Fruit fly (Drosophila melanogaster) whole organism, embryonic: ENCODE results near the gene sra.

Experiments
- Adf1 ChIP-seq: fragments of 200-800 bp; sonication (Bioruptor generic); IDR thresholded peaks from 2 replicates; pipeline ENCODE4 v1.3.6; 2022; ENCODE audit warnings: missing biosample characterization, missing genetic modification characterization
- Aef1 ChIP-seq: fragments of 200-800 bp; sonication (Bioruptor generic); IDR thresholded peaks from 3 replicates; pipeline ENCODE4 v1.3.6; 2022; ENCODE audit warnings: missing biosample characterization, missing genetic modification characterization
- Antp ChIP-seq: fragments of 200-800 bp; sonication (Bioruptor generic); optimal IDR thresholded peaks from 3 replicates; lab custom pipeline; 2016; ENCODE audit warnings: missing biosample characterization, missing genetic modification characterization
- Bteb2 ChIP-seq: fragments of 200-800 bp; sonication (Bioruptor generic); optimal IDR thresholded peaks from 2 replicates; lab custom pipeline; 2016; ENCODE audit warnings: missing biosample characterization, missing genetic modification characterization
- CG10321 ChIP-seq: fragments of 200-800 bp; sonication (Bioruptor generic); IDR thresholded peaks from 2 replicates; pipeline ENCODE4 v1.3.6; 2022; ENCODE audit warnings: missing biosample characterization, missing genetic modification characterization
- CG10565 ChIP-seq: fragments of 200-800 bp; sonication (Bioruptor generic); optimal IDR thresholded peaks from 3 replicates; lab custom pipeline; 2016; ENCODE audit warnings: missing biosample characterization, mild to moderate bottlenecking, missing genetic modification characterization
- CG11456 ChIP-seq: fragments of 200-800 bp; sonication (Bioruptor generic); IDR thresholded peaks from 3 replicates; pipeline ENCODE4 v1.3.6; 2022; ENCODE audit warnings: missing biosample characterization, missing genetic modification characterization
- CG12155 ChIP-seq: fragments of 200-800 bp; sonication (Bioruptor generic); optimal IDR thresholded peaks from 3 replicates; lab custom pipeline; 2016; ENCODE audit warnings: missing biosample characterization, missing genetic modification characterization
- CG13123 ChIP-seq: fragments of 200-800 bp; sonication (Bioruptor generic); optimal IDR thresholded peaks from 2 replicates; lab custom pipeline; 2016; ENCODE audit warnings: missing biosample characterization, missing genetic modification characterization
- CG1529 ChIP-seq: fragments of 200-800 bp; sonication (Bioruptor generic); optimal IDR thresholded peaks from 3 replicates; lab custom pipeline; 2018; ENCODE audit warnings: missing biosample characterization, missing genetic modification characterization
- CG16813 ChIP-seq: fragments of 200-800 bp; sonication (Bioruptor generic); IDR thresholded peaks from 3 replicates; pipeline ENCODE4 v1.3.6; 2022; ENCODE audit warnings: missing biosample characterization, missing genetic modification characterization; ENCODE audit not compliant: partially characterized antibody
- CG1792 ChIP-seq: fragments of 200-800 bp; sonication (Bioruptor generic); optimal IDR thresholded peaks from 2 replicates; lab custom pipeline; 2016; ENCODE audit warnings: missing biosample characterization, missing genetic modification characterization
- CG18764 ChIP-seq: fragments of 200-800 bp; sonication (Bioruptor generic); optimal IDR thresholded peaks from 3 replicates; lab custom pipeline; 2016; ENCODE audit warnings: missing biosample characterization, missing genetic modification characterization
- CG2129 ChIP-seq: fragments of 200-800 bp; sonication (Bioruptor generic); IDR thresholded peaks from 2 replicates; pipeline ENCODE4 v1.3.6; 2022; ENCODE audit warnings: missing biosample characterization, missing genetic modification characterization; ENCODE audit not compliant: partially characterized antibody
- CG2678 ChIP-seq: fragments of 200-800 bp; sonication (Bioruptor generic); optimal IDR thresholded peaks from 3 replicates; lab custom pipeline; 2019; ENCODE audit warnings: missing biosample characterization, mild to moderate bottlenecking, missing genetic modification characterization, moderate library complexity
- CG30403 ChIP-seq: fragments of 200-800 bp; sonication (Bioruptor generic); optimal IDR thresholded peaks from 3 replicates; lab custom pipeline; 2016; ENCODE audit warnings: missing biosample characterization, missing genetic modification characterization
- CG32532 ChIP-seq: fragments of 200-800 bp; sonication (Bioruptor generic); IDR thresholded peaks from 2 replicates; pipeline ENCODE4 v1.3.6; 2022; ENCODE audit warnings: missing biosample characterization, missing genetic modification characterization
- CG3726 ChIP-seq: fragments of 200-800 bp; sonication (Bioruptor generic); IDR thresholded peaks from 3 replicates; pipeline ENCODE4, ENCODE4 v1.3.6; 2022; ENCODE audit warnings: missing biosample characterization, missing genetic modification characterization
- CG3838 ChIP-seq: fragments of 200-800 bp; sonication (Bioruptor generic); optimal IDR thresholded peaks from 3 replicates; lab custom pipeline; 2016; ENCODE audit warnings: missing biosample characterization, missing genetic modification characterization
- CG3847 ChIP-seq: fragments of 200-800 bp; sonication (Bioruptor generic); IDR thresholded peaks from 2 replicates; pipeline ENCODE4 v1.3.6; 2022; ENCODE audit warnings: missing biosample characterization, missing genetic modification characterization
- CG43689 ChIP-seq: fragments of 200-800 bp; sonication (Bioruptor generic); IDR thresholded peaks from 2 replicates; pipeline ENCODE4 v1.3.6; 2022; ENCODE audit warnings: missing biosample characterization, missing genetic modification characterization
- CG5245 ChIP-seq: fragments of 200-800 bp; sonication (Bioruptor generic); optimal IDR thresholded peaks from 3 replicates; lab custom pipeline; 2016; ENCODE audit warnings: missing biosample characterization, missing genetic modification characterization
- CG7928 ChIP-seq: fragments of 200-800 bp; sonication (Bioruptor generic); optimal IDR thresholded peaks from 2 replicates; lab custom pipeline; 2017; ENCODE audit warnings: missing biosample characterization, mild to moderate bottlenecking, missing genetic modification characterization
- CG9797 ChIP-seq: fragments of 200-800 bp; sonication (Bioruptor generic); optimal IDR thresholded peaks from 3 replicates; lab custom pipeline; 2018; ENCODE audit warnings: missing biosample characterization, mild to moderate bottlenecking, missing genetic modification characterization
- Chrac-16 ChIP-seq: fragments of 200-800 bp; sonication (Bioruptor generic); optimal IDR thresholded peaks from 3 replicates; lab custom pipeline; 2016; ENCODE audit warnings: missing biosample characterization, missing genetic modification characterization
- Drgx ChIP-seq: fragments of 200-800 bp; sonication (Bioruptor generic); IDR thresholded peaks from 2 replicates; pipeline ENCODE4 v1.3.6; 2022; ENCODE audit warnings: missing biosample characterization, missing genetic modification characterization
- E2f2 ChIP-seq: fragments of 200-800 bp; sonication (Bioruptor generic); IDR thresholded peaks from 2 replicates; pipeline ENCODE4 v1.3.6; 2022; ENCODE audit warnings: missing biosample characterization, missing genetic modification characterization
- ERR ChIP-seq: fragments of 200-800 bp; sonication (Bioruptor generic); optimal IDR thresholded peaks from 2 replicates; lab custom pipeline; 2016; ENCODE audit warnings: missing biosample characterization, missing genetic modification characterization
- Ets97D ChIP-seq: fragments of 200-800 bp; sonication (Bioruptor generic); optimal IDR thresholded peaks from 3 replicates; lab custom pipeline; 2016; ENCODE audit warnings: missing biosample characterization, missing genetic modification characterization
- Hmr ChIP-seq: fragments of 200-800 bp; sonication (Bioruptor generic); optimal IDR thresholded peaks from 3 replicates; lab custom pipeline; 2017; ENCODE audit warnings: mild to moderate bottlenecking, missing biosample characterization, missing genetic modification reagents, missing genetic modification characterization
- Hr78 ChIP-seq, 2 experiments: fragments of 200-800 bp in 1 of 2; fragments of >200 bp in 1 of 2; sonication (Bioruptor generic) in 1 of 2; optimal IDR thresholded peaks; 2 replicates each; lab custom pipeline; 2017 to 2019; ENCODE audit warnings: missing biosample characterization in 2 of 2, missing genetic modification characterization in 2 of 2, mild to moderate bottlenecking in 1 of 2, moderate library complexity in 1 of 2
- Mad ChIP-seq: fragments of 200-800 bp; sonication (Bioruptor generic); optimal IDR thresholded peaks from 2 replicates; lab custom pipeline; 2016; ENCODE audit warnings: missing biosample characterization, missing genetic modification characterization
- NC2α ChIP-seq: fragments of 200-800 bp; sonication (Bioruptor generic); optimal IDR thresholded peaks from 2 replicates; lab custom pipeline; 2016; ENCODE audit warnings: missing biosample characterization, missing genetic modification characterization
- Oli ChIP-seq: fragments of 200-800 bp; sonication (Bioruptor generic); optimal IDR thresholded peaks from 2 replicates; lab custom pipeline; 2018; ENCODE audit warnings: missing biosample characterization, mild to moderate bottlenecking, missing genetic modification characterization, moderate library complexity
- Spps ChIP-seq: fragments of 200-800 bp; sonication (Bioruptor generic); optimal IDR thresholded peaks from 2 replicates; lab custom pipeline; 2018; ENCODE audit warnings: missing biosample characterization, mild to moderate bottlenecking, missing genetic modification characterization
- Sry-δ ChIP-seq: fragments of 200-800 bp; sonication (Bioruptor generic); optimal IDR thresholded peaks from 2 replicates; lab custom pipeline; 2016; ENCODE audit warnings: missing biosample characterization, missing genetic modification characterization
- YL-1 ChIP-seq: fragments of 200-800 bp; sonication (Bioruptor generic); optimal IDR thresholded peaks from 3 replicates; lab custom pipeline; 2017; ENCODE audit warnings: missing biosample characterization, mild to moderate bottlenecking, missing genetic modification characterization
- corto ChIP-seq: fragments of 200-800 bp; sonication (Bioruptor generic); optimal IDR thresholded peaks from 2 replicates; lab custom pipeline; 2016; ENCODE audit warnings: missing biosample characterization, mild to moderate bottlenecking, missing genetic modification characterization, moderate library complexity
- dati ChIP-seq: fragments of 200-800 bp; sonication (Bioruptor generic); IDR thresholded peaks from 2 replicates; pipeline ENCODE4 v1.3.6; 2022; ENCODE audit warnings: missing biosample characterization, missing genetic modification characterization
- fd102C ChIP-seq: fragments of 200-800 bp; sonication (Bioruptor generic); optimal IDR thresholded peaks from 2 replicates; lab custom pipeline; 2018; ENCODE audit warnings: missing biosample characterization, mild to moderate bottlenecking, missing genetic modification characterization, moderate library complexity
- jigr1 ChIP-seq: fragments of 200-800 bp; sonication (Bioruptor generic); IDR thresholded peaks from 3 replicates; pipeline ENCODE4 v1.3.6; 2022; ENCODE audit warnings: missing biosample characterization, missing genetic modification characterization
- jumu ChIP-seq: fragments of 200-800 bp; sonication (Bioruptor generic); optimal IDR thresholded peaks from 3 replicates; lab custom pipeline; 2016; ENCODE audit warnings: missing biosample characterization, missing genetic modification characterization
- kah ChIP-seq: fragments of 200-800 bp; sonication (Bioruptor generic); optimal IDR thresholded peaks from 2 replicates; lab custom pipeline; 2018; ENCODE audit warnings: missing biosample characterization, mild to moderate bottlenecking, missing genetic modification characterization
- klu ChIP-seq: fragments of 200-800 bp; sonication (Bioruptor generic); IDR thresholded peaks from 2 replicates; pipeline ENCODE4 v1.3.6; 2022; ENCODE audit warnings: missing biosample characterization, missing genetic modification characterization
- mirr ChIP-seq: fragments of 200-800 bp; sonication (Bioruptor generic); optimal IDR thresholded peaks from 3 replicates; lab custom pipeline; 2018; ENCODE audit warnings: missing biosample characterization, mild to moderate bottlenecking, missing genetic modification characterization
- nmo ChIP-seq: fragments of 200-800 bp; sonication (Bioruptor generic); optimal IDR thresholded peaks from 2 replicates; lab custom pipeline; 2018; ENCODE audit warnings: missing biosample characterization, mild to moderate bottlenecking, missing genetic modification characterization, moderate library complexity
- pum ChIP-seq: fragments of 200-800 bp; sonication (Bioruptor generic); optimal IDR thresholded peaks from 2 replicates; lab custom pipeline; 2016; ENCODE audit warnings: missing biosample characterization, missing genetic modification characterization
- sens ChIP-seq: fragments of 200-800 bp; sonication (Bioruptor generic); peaks from one replicate; lab custom pipeline; 2016; ENCODE audit warnings: missing biosample characterization, missing genetic modification characterization
- ssp ChIP-seq: fragments of 200-800 bp; sonication (Bioruptor generic); IDR thresholded peaks from 2 replicates; pipeline ENCODE4 v1.3.6; 2022; ENCODE audit warnings: missing biosample characterization, missing genetic modification characterization
- stc ChIP-seq: fragments of 200-800 bp; sonication (Bioruptor generic); IDR thresholded peaks from 2 replicates; pipeline ENCODE4 v1.3.6; 2022; ENCODE audit warnings: missing biosample characterization, missing genetic modification characterization

Gene sra

dm6 chr3R:16236713-16237641, 50.2 kb downstream of the sra start (continued):
- TF ChIP-seq Chrac-16 (GFP tag; lab: Kevin White, UChicago) (peak; percentile 97), jigr1 (no peak), nmo (peak; percentile 99), E2f2 (GFP tag; lab: Robert Waterston, UW) (no peak), CG3838 (GFP tag; lab: Kevin White, UChicago) (peak; percentile 80), stc (GFP tag; lab: Robert Waterston, UW) (no peak), CG1792 (GFP tag; lab: Kevin White, UChicago) (peak; percentile 51), Antp (GFP tag; lab: Kevin White, UChicago) (peak; percentile 80), Hr78 (GFP tag; optimal IDR thresholded peaks at IDR 0.05; lab: Kevin White, UChicago) (peak in 1 of 2 experiments; percentile 92), jumu (GFP tag; lab: Kevin White, UChicago) (peak; percentile 78), Ets97D (GFP tag; lab: Kevin White, UChicago) (peak; percentile 47), klu (GFP tag; lab: Robert Waterston, UW) (no peak), sens (GFP tag; lab: Kevin White, UChicago) (peak; percentile 96), Adf1 (GFP tag; lab: Robert Waterston, UW) (no peak), CG30403 (peak; percentile 98), CG13123 (peak; percentile 95), CG16813 (no peak), NC2α (peak; percentile 60), CG10565 (peak; percentile 46), CG3726 (GFP tag; lab: Robert Waterston, UW) (no peak), CG18764 (GFP tag; lab: Kevin White, UChicago) (peak; percentile 92), Aef1 (no peak), CG5245 (GFP tag; lab: Kevin White, UChicago) (peak; percentile 95), fd102C (GFP tag; lab: Kevin White, UChicago) (peak; percentile 42), Drgx (no peak), kah (GFP tag; lab: Kevin White, UChicago) (peak; percentile 91), CG32532 (GFP tag; lab: Robert Waterston, UW) (no peak), Mad (GFP tag; lab: Kevin White, UChicago) (peak; percentile 85), CG9797 (GFP tag; lab: Kevin White, UChicago) (peak; percentile 45), CG11456 (GFP tag; lab: Robert Waterston, UW) (no peak), CG7928 (GFP tag; lab: Kevin White, UChicago) (peak; percentile 73), YL-1 (GFP tag; lab: Kevin White, UChicago) (peak; percentile 88), Oli (tag; lab: Kevin White, UChicago) (peak; percentile 98), Sry-δ (GFP tag; lab: Kevin White, UChicago) (no peak), Hmr (GFP tag; lab: Kevin White, UChicago) (peak; percentile 98), ERR (GFP tag; lab: Kevin White, UChicago) (no peak), mirr (GFP tag; lab: Kevin White, UChicago) (peak; percentile 76), CG1529 (GFP tag; lab: Kevin White, UChicago) (peak; percentile 96), CG43689 (GFP tag; lab: Robert Waterston, UW) (no peak), CG10321 (GFP tag; lab: Robert Waterston, UW) (no peak), CG2129 (GFP tag; lab: Robert Waterston, UW) (no peak), corto (GFP tag; lab: Kevin White, UChicago) (peak; percentile 96), CG3847 (GFP tag; lab: Robert Waterston, UW) (no peak), CG2678 (tag; lab: Kevin White, UChicago) (peak; percentile 100), Bteb2 (GFP tag; lab: Kevin White, UChicago) (peak; percentile 51), Spps (tag; lab: Kevin White, UChicago) (peak; percentile 97), pum (peak; percentile 79), CG12155 (GFP tag; lab: Kevin White, UChicago) (peak; percentile 95), ssp (GFP tag; lab: Robert Waterston, UW) (no peak), dati (GFP tag; lab: Robert Waterston, UW) (no peak)
